Fruit fly (Drosophila melanogaster) whole organism, embryonic: ENCODE measurements around the gene Mtpalpha.
A peak's percentile ranks its signal among the peaks of the same experiment; 100 is the strongest.

Experiments used
- Ada2b ChIP-seq: fragments of 200-800 bp; sonication (Bioruptor generic); IDR thresholded peaks from 2 replicates; pipeline ENCODE4 v1.3.6; 2022; ENCODE audit warnings: missing biosample characterization, missing genetic modification characterization
- CG10543 ChIP-seq: fragments of 200-800 bp; sonication (Bioruptor generic); optimal IDR thresholded peaks from 3 replicates; lab custom pipeline; 2017; ENCODE audit warnings: missing biosample characterization, mild to moderate bottlenecking, missing genetic modification characterization, moderate library complexity
- CG11695 ChIP-seq: fragments of 200-800 bp; sonication (Bioruptor generic); IDR thresholded peaks from 3 replicates; pipeline ENCODE4 v1.3.6; 2022; ENCODE audit warnings: missing biosample characterization, missing genetic modification characterization
- CG12744 ChIP-seq: fragments of 200-800 bp; sonication (Bioruptor generic); optimal IDR thresholded peaks from 2 replicates; lab custom pipeline; 2016; ENCODE audit warnings: missing biosample characterization, missing genetic modification characterization
- CG14710 ChIP-seq: fragments of 200-800 bp; sonication (Bioruptor generic); optimal IDR thresholded peaks from 3 replicates; lab custom pipeline; 2019; ENCODE audit warnings: missing biosample characterization, mild to moderate bottlenecking, missing genetic modification characterization, moderate library complexity
- CG1832 ChIP-seq: fragments of 200-800 bp; sonication (Bioruptor generic); optimal IDR thresholded peaks from 2 replicates; lab custom pipeline; 2017; ENCODE audit warnings: missing biosample characterization, mild to moderate bottlenecking, missing genetic modification characterization, inconsistent platforms
- CG2129 ChIP-seq: fragments of 200-800 bp; sonication (Bioruptor generic); IDR thresholded peaks from 2 replicates; pipeline ENCODE4 v1.3.6; 2022; ENCODE audit warnings: missing biosample characterization, missing genetic modification characterization; ENCODE audit not compliant: partially characterized antibody
- CG4328 ChIP-seq: fragments of 200-800 bp; sonication (Bioruptor generic); optimal IDR thresholded peaks from 3 replicates; lab custom pipeline; 2017; ENCODE audit warnings: missing biosample characterization, missing genetic modification reagents, missing genetic modification characterization
- CG4360 ChIP-seq: fragments of 200-800 bp; sonication (Bioruptor generic); IDR thresholded peaks from 2 replicates; pipeline ENCODE4 v1.3.6; 2022; ENCODE audit warnings: missing biosample characterization, missing genetic modification characterization
- CG4820 ChIP-seq: fragments of 200-800 bp; sonication (Bioruptor generic); optimal IDR thresholded peaks from 3 replicates; lab custom pipeline; 2016; ENCODE audit warnings: missing biosample characterization, missing genetic modification characterization
- CG7271 ChIP-seq: fragments of 200-800 bp; sonication (Bioruptor generic); optimal IDR thresholded peaks from 2 replicates; lab custom pipeline; 2018; ENCODE audit warnings: missing biosample characterization, mild to moderate bottlenecking, missing genetic modification characterization, moderate library complexity
- CG7745 ChIP-seq: fragments of 200-800 bp; sonication (Bioruptor generic); optimal IDR thresholded peaks from 2 replicates; lab custom pipeline; 2018; ENCODE audit warnings: missing biosample characterization, mild to moderate bottlenecking, missing genetic modification characterization, moderate library complexity
- CG7839 ChIP-seq: fragments of 200-800 bp; sonication (Bioruptor generic); optimal IDR thresholded peaks from 3 replicates; lab custom pipeline; 2018; ENCODE audit warnings: missing biosample characterization, mild to moderate bottlenecking, missing genetic modification characterization, moderate library complexity
- CG9215 ChIP-seq: fragments of 200-800 bp; sonication (Bioruptor generic); IDR thresholded peaks from 2 replicates; pipeline ENCODE4 v1.3.6; 2022; ENCODE audit warnings: missing biosample characterization, missing genetic modification characterization
- CG9876 ChIP-seq: fragments of 200-800 bp; sonication (Bioruptor generic); optimal IDR thresholded peaks from 2 replicates; lab custom pipeline; 2016; ENCODE audit warnings: missing biosample characterization, missing genetic modification characterization
- Camta ChIP-seq: fragments of 200-800 bp; sonication (Bioruptor generic); optimal IDR thresholded peaks from 2 replicates; lab custom pipeline; 2016; ENCODE audit warnings: missing biosample characterization, missing genetic modification characterization
- CrebB ChIP-seq: fragments of 200-800 bp; sonication (Bioruptor generic); optimal IDR thresholded peaks from 3 replicates; lab custom pipeline; 2018; ENCODE audit warnings: missing biosample characterization, mild to moderate bottlenecking, missing genetic modification characterization
- D19A ChIP-seq: fragments of 200-800 bp; optimal IDR thresholded peaks from 3 replicates; lab custom pipeline; 2019; ENCODE audit warnings: missing biosample characterization, mild to moderate bottlenecking, missing genetic modification characterization, moderate library complexity
- Fer2 ChIP-seq: fragments of 200-800 bp; sonication (Bioruptor generic); optimal IDR thresholded peaks from 2 replicates; lab custom pipeline; 2018; ENCODE audit warnings: missing biosample characterization, mild to moderate bottlenecking, missing genetic modification characterization, moderate library complexity
- GATAe ChIP-seq: fragments of 200-800 bp; sonication (Bioruptor generic); conservative IDR thresholded peaks from 2 replicates; pipeline ENCODE4 v1.3.6; 2022; ENCODE audit warnings: missing biosample characterization, missing genetic modification characterization
- HLH3B ChIP-seq: fragments of 200-800 bp; sonication (Bioruptor generic); IDR thresholded peaks from 2 replicates; pipeline ENCODE4 v1.3.6; 2022; ENCODE audit warnings: missing biosample characterization, missing genetic modification characterization
- HLH54F ChIP-seq: fragments of 200-800 bp; sonication (Bioruptor generic); optimal IDR thresholded peaks from 3 replicates; lab custom pipeline; 2016; ENCODE audit warnings: missing biosample characterization, missing genetic modification characterization
- NFAT ChIP-seq: fragments of 200-800 bp; sonication (Bioruptor generic); IDR thresholded peaks from 2 replicates; pipeline ENCODE4 v1.3.6; 2022; ENCODE audit warnings: missing biosample characterization, missing genetic modification characterization
- Oaz ChIP-seq: fragments of 200-800 bp; sonication (Bioruptor generic); IDR thresholded peaks from 2 replicates; pipeline ENCODE4 v1.3.6; 2022; ENCODE audit warnings: missing biosample characterization, missing genetic modification characterization
- Opbp ChIP-seq: fragments of 200-800 bp; sonication (Bioruptor generic); IDR thresholded peaks from 3 replicates; pipeline ENCODE4 v1.3.6; 2022; ENCODE audit warnings: missing biosample characterization, missing genetic modification characterization; ENCODE audit not compliant: partially characterized antibody
- Stat92E ChIP-seq, 3 experiments: fragments of >200 bp in 2 of 3; fragments of 200-800 bp in 1 of 3; sonication (Bioruptor generic) in 1 of 3; optimal IDR thresholded peaks; 2 replicates each; lab custom pipeline; 2017 to 2019; ENCODE audit warnings: missing biosample characterization in 3 of 3, missing genetic modification characterization in 3 of 3, mild to moderate bottlenecking in 1 of 3, moderate library complexity in 1 of 3
- Usf ChIP-seq: fragments of 200-800 bp; sonication (Bioruptor generic); optimal IDR thresholded peaks from 2 replicates; lab custom pipeline; 2017; ENCODE audit warnings: missing genotype, missing biosample characterization, missing genetic modification characterization
- YL-1 ChIP-seq: fragments of 200-800 bp; sonication (Bioruptor generic); optimal IDR thresholded peaks from 3 replicates; lab custom pipeline; 2017; ENCODE audit warnings: missing biosample characterization, mild to moderate bottlenecking, missing genetic modification characterization
- ato ChIP-seq: fragments of 200-800 bp; sonication (Bioruptor generic); IDR thresholded peaks from 2 replicates; pipeline ENCODE4 v1.3.6; 2022; ENCODE audit warnings: missing biosample characterization, missing genetic modification characterization; ENCODE audit not compliant: partially characterized antibody
- br ChIP-seq: fragments of >200 bp; optimal IDR thresholded peaks from 2 replicates; lab custom pipeline; 2017
- cato ChIP-seq: fragments of 200-800 bp; sonication (Bioruptor generic); optimal IDR thresholded peaks from 2 replicates; lab custom pipeline; 2016; ENCODE audit warnings: missing biosample characterization, missing genetic modification characterization, borderline replicate concordance
- chinmo ChIP-seq: fragments of 200-800 bp; sonication (Bioruptor generic); IDR thresholded peaks from 4 replicates; pipeline ENCODE4 v1.3.6; 2022; ENCODE audit warnings: missing biosample characterization, missing genetic modification characterization; ENCODE audit not compliant: partially characterized antibody
- fd96Cb ChIP-seq: fragments of 200-800 bp; sonication (Bioruptor generic); optimal IDR thresholded peaks from 2 replicates; lab custom pipeline; 2018; ENCODE audit warnings: missing biosample characterization, mild to moderate bottlenecking, missing genetic modification characterization, moderate library complexity
- ham ChIP-seq: fragments of 200-800 bp; sonication (Bioruptor generic); IDR thresholded peaks from 2 replicates; pipeline ENCODE4 v1.3.6; 2022; ENCODE audit warnings: missing biosample characterization, missing genetic modification characterization
- her ChIP-seq: fragments of 200-800 bp; sonication (Bioruptor generic); optimal IDR thresholded peaks from 2 replicates; lab custom pipeline; 2016; ENCODE audit warnings: missing biosample characterization, missing genetic modification characterization
- hth ChIP-seq: fragments of >200 bp; optimal IDR thresholded peaks from 2 replicates; lab custom pipeline; 2017; ENCODE audit warnings: inconsistent platforms
- lbe ChIP-seq: fragments of 200-800 bp; sonication (Bioruptor generic); optimal IDR thresholded peaks from 2 replicates; lab custom pipeline; 2016; ENCODE audit warnings: missing biosample characterization, mild to moderate bottlenecking, missing genetic modification characterization
- lov ChIP-seq, 2 experiments: fragments of 200-800 bp in 1 of 2; fragments of >200 bp in 1 of 2; sonication (Bioruptor generic) in 1 of 2; IDR thresholded peaks in 1 of 2; optimal IDR thresholded peaks in 1 of 2; 2 replicates in 1 of 2; 3 replicates in 1 of 2; pipeline versions ENCODE4 v1.3.6 to Lab custom; 2017 to 2022; ENCODE audit warnings: missing biosample characterization in 1 of 2, missing genetic modification characterization in 1 of 2
- luna ChIP-seq: fragments of 200-800 bp; sonication (Bioruptor generic); optimal IDR thresholded peaks from 2 replicates; lab custom pipeline; 2016; ENCODE audit warnings: missing biosample characterization, missing genetic modification characterization
- nerfin-1 ChIP-seq: fragments of 200-800 bp; sonication (Bioruptor generic); optimal IDR thresholded peaks from 3 replicates; lab custom pipeline; 2019; ENCODE audit warnings: missing biosample characterization, mild to moderate bottlenecking, missing genetic modification characterization, moderate library complexity
- nmo ChIP-seq: fragments of 200-800 bp; sonication (Bioruptor generic); optimal IDR thresholded peaks from 2 replicates; lab custom pipeline; 2018; ENCODE audit warnings: missing biosample characterization, mild to moderate bottlenecking, missing genetic modification characterization, moderate library complexity
- row ChIP-seq: fragments of 200-800 bp; sonication (Bioruptor generic); IDR thresholded peaks from 3 replicates; pipeline ENCODE4 v1.3.6; 2022; ENCODE audit warnings: missing biosample characterization, missing genetic modification characterization
- scrt ChIP-seq: fragments of 200-800 bp; sonication (Bioruptor generic); optimal IDR thresholded peaks from 2 replicates; lab custom pipeline; 2018; ENCODE audit warnings: missing biosample characterization, mild to moderate bottlenecking, missing genetic modification characterization, moderate library complexity
- shn ChIP-seq: fragments of 200-800 bp; sonication (Bioruptor generic); optimal IDR thresholded peaks from 3 replicates; lab custom pipeline; 2016; ENCODE audit warnings: missing biosample characterization, missing genetic modification characterization
- slp2 ChIP-seq: fragments of 200-800 bp; sonication (Bioruptor generic); optimal IDR thresholded peaks from 2 replicates; lab custom pipeline; 2016; ENCODE audit warnings: missing biosample characterization, missing genetic modification characterization
- ssp ChIP-seq: fragments of 200-800 bp; sonication (Bioruptor generic); IDR thresholded peaks from 2 replicates; pipeline ENCODE4 v1.3.6; 2022; ENCODE audit warnings: missing biosample characterization, missing genetic modification characterization
- stc ChIP-seq: fragments of 200-800 bp; sonication (Bioruptor generic); IDR thresholded peaks from 2 replicates; pipeline ENCODE4 v1.3.6; 2022; ENCODE audit warnings: missing biosample characterization, missing genetic modification characterization
- tin ChIP-seq: fragments of 200-800 bp; sonication (Bioruptor generic); optimal IDR thresholded peaks from 3 replicates; lab custom pipeline; 2016; ENCODE audit warnings: missing biosample characterization, missing genetic modification characterization
- unpg ChIP-seq: fragments of 200-800 bp; sonication (Bioruptor generic); optimal IDR thresholded peaks from 3 replicates; lab custom pipeline; 2018; ENCODE audit warnings: missing biosample characterization, mild to moderate bottlenecking, missing genetic modification characterization, moderate library complexity
- vvl ChIP-seq: fragments of 200-800 bp; sonication (Bioruptor generic); IDR thresholded peaks from 2 replicates; pipeline ENCODE4 v1.3.6; 2022; ENCODE audit warnings: missing biosample characterization, missing genetic modification characterization

Gene Mtpalpha

DNA sequence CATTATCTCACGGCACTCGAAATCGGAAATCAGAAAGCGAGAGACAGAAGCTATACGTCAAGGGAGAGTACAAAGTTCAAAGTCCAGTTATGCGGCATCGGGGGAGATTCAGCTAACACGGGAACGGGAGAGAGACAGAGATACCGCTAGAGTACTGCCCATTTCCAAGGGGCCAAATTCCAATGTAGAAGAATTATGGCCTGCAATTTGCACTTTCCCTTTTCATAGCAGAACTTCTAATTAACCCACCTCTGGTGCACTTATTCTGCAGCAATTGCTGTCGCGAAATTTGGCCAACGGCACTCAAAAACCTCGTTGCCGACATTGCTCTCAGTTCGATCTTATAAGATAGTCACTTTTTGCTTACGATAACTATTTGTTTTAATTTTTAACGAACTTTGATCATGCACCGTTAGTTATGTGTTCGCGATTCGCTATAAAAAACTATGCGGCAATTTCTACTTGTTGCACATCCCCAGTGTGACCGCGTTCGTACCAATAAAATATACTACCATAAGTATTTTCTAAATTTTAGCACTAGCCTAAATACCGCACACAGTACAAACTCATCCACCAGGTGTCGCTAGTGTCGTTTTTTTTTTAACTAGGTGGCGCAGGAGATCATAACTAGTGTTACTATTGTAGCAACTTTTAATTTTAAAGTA, at the start of gene Mtpalpha (continued):
- TF ChIP-seq lov (optimal IDR thresholded peaks at IDR 0.05; lab: Kevin White, UChicago) (no peak), lov (GFP tag; IDR thresholded peaks at IDR 0.05; lab: Robert Waterston, UW) (no peak), luna (no peak), Oaz (GFP tag; lab: Robert Waterston, UW) (no peak), stc (no peak; the same call in 1 of the 2 replicates), CG10543 (GFP tag; lab: Kevin White, UChicago) (no peak), nmo (GFP tag; lab: Kevin White, UChicago) (peak; percentile 56), ato (GFP tag; lab: Robert Waterston, UW) (no peak), Stat92E (GFP tag; optimal IDR thresholded peaks at IDR 0.05; lab: Kevin White, UChicago) (peak in 1 of 3 experiments; percentile 40), Usf (no peak), CG14710 (tag; lab: Kevin White, UChicago) (peak; percentile 47), nerfin-1 (tag; lab: Kevin White, UChicago) (peak; percentile 16), CG9876 (peak; percentile 42), vvl (peak; percentile 63), her (GFP tag; lab: Kevin White, UChicago) (no peak), chinmo (GFP tag; lab: Robert Waterston, UW) (peak; percentile 86; the same call in 2 of the 4 replicates), slp2 (no peak), CrebB (tag; lab: Kevin White, UChicago) (peak; percentile 0), NFAT (GFP tag; lab: Robert Waterston, UW) (peak; percentile 62; the same call in 1 of the 2 replicates), CG7745 (tag; lab: Kevin White, UChicago) (no peak), lbe (GFP tag; lab: Kevin White, UChicago) (no peak), Camta (GFP tag; lab: Kevin White, UChicago) (no peak), tin (GFP tag; lab: Kevin White, UChicago) (peak; percentile 47), hth (lab: Kevin White, UChicago) (no peak), GATAe (GFP tag; lab: Robert Waterston, UW) (no peak), cato (GFP tag; lab: Kevin White, UChicago) (no peak), fd96Cb (tag; lab: Kevin White, UChicago) (no peak), ssp (GFP tag; lab: Robert Waterston, UW) (peak; percentile 47), CG9215 (GFP tag; lab: Robert Waterston, UW) (no peak), row (GFP tag; lab: Robert Waterston, UW) (0 out of 3 replicates have a peak, but pooled peaks have one; percentile 20), CG7839 (tag; lab: Kevin White, UChicago) (peak; percentile 49), CG4360 (no peak), CG12744 (GFP tag; lab: Kevin White, UChicago) (peak; percentile 27), YL-1 (GFP tag; lab: Kevin White, UChicago) (peak; percentile 67), scrt (peak; percentile 99), ham (no peak), CG7271 (tag; lab: Kevin White, UChicago) (no peak), CG4820 (GFP tag; lab: Kevin White, UChicago) (no peak), shn (no peak), Opbp (GFP tag; lab: Robert Waterston, UW) (no peak), unpg (peak; percentile 45), HLH54F (peak; percentile 14), CG2129 (GFP tag; lab: Robert Waterston, UW) (no peak), HLH3B (GFP tag; lab: Robert Waterston, UW) (no peak), CG4328 (GFP tag; lab: Kevin White, UChicago) (no peak), br (lab: Kevin White, UChicago) (no peak), CG11695 (GFP tag; lab: Robert Waterston, UW) (no peak), Ada2b (GFP tag; lab: Robert Waterston, UW) (no peak), D19A (tag; lab: Kevin White, UChicago) (no peak), Fer2 (no peak), CG1832 (GFP tag; lab: Kevin White, UChicago) (no peak)
